Worm (Caenorhabditis elegans): Measurements from ENCODE around the gene T01H3.5.

DNA sequence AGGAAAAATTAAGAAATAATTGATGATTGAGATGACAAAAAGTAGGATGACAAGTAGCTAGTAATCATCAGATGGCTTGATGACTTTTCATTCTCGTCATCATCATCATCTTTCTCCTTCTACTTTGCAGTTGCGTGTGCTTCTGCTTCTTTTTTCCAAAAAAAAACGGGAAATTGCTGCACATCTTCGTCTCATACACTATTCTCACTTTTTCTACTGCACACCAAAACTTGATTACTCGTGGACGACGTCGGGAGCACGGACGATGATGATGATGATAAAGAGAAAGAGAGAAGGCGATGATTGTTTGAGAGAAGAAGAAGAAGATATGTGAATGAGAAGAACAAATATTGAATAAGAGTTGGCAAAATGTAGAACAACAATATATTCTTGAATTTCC lies 41.7 kb downstream of the T01H3.5 start:
- TF ChIP-seq fos-1 (tag; optimal IDR thresholded peaks at IDR 0.05) (no peak), zag-1 (tag; optimal IDR thresholded peaks at IDR 0.05) (no peak), ztf-4 (tag; optimal IDR thresholded peaks at IDR 0.05) (no peak), nhr-11 (tag; optimal IDR thresholded peaks at IDR 0.05) (no peak), R02D3.7 (tag; optimal IDR thresholded peaks at IDR 0.05) (no peak), lsy-2 (tag; optimal IDR thresholded peaks at IDR 0.05) (no peak), sem-4 (tag; optimal IDR thresholded peaks at IDR 0.05) (no peak)

Data from whole organism, L2 larva.